Fruit fly (Drosophila melanogaster): Measurements from ENCODE around the gene Mcr.

Gene Mcr

DNA sequence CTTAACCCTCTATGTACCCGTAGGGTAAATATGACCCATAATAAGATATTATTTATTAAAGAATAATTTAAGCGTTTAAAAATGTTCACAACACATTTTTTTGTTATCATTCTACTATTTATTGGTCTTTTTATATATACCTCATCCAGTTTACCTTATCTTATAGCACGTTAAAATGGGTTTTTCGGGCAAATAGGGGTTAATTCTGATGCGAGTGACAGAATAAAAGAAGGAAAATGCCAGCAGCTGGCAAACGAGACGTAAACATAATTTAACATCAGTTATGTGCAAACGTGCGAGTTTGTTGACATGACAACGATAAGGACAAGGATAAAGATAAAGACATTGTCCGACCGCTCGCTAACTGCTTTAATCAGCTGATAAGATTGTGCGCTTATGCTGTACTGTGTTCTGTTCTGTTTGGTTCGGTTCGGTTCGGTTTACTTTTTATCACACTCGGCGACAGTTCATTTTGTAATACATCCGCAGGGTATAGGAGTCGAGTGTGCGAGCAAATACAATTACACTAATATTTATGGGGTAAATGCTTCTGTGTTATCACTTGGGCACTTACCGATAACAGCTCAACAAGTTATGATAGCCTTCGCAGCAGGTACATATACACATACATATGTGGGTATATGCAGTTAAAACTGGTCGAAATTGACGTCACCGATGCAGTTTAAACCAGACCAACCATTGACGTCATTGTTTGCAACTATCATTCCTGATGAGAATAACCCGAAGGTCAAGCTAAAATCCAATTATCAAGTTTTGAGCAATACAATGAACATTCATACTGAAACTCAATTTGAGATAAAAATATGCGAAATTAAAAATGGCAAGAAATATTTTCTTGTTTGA is 17.9 kb upstream of the Mcr start:
- TF ChIP-seq psq (GFP tag; optimal IDR thresholded peaks at IDR 0.05) (no peak), usp (GFP tag; optimal IDR thresholded peaks at IDR 0.05) (no peak), lola (GFP tag; optimal IDR thresholded peaks at IDR 0.05) (no peak), ey (GFP tag; optimal IDR thresholded peaks at IDR 0.05) (no peak), Hr78 (GFP tag; optimal IDR thresholded peaks at IDR 0.05) (no peak), dmrt93B (GFP tag; optimal IDR thresholded peaks at IDR 0.05) (peak; percentile 14), OdsH (GFP tag; optimal IDR thresholded peaks at IDR 0.05) (peak; percentile 19), Hr83 (GFP tag; optimal IDR thresholded peaks at IDR 0.05; ENCODE audit: poor library complexity, severe bottlenecking) (no peak), Abd-B (GFP tag; optimal IDR thresholded peaks at IDR 0.05) (no peak), br (GFP tag; optimal IDR thresholded peaks at IDR 0.05) (peak; percentile 27), dl (GFP tag; optimal IDR thresholded peaks at IDR 0.05; ENCODE audit: insufficient read depth in 1 of 2, partially characterized antibody in 2 of 2) (no peak), CG32264 (GFP tag; optimal IDR thresholded peaks at IDR 0.05) (no peak), brk (GFP tag; optimal IDR thresholded peaks at IDR 0.05) (peak; percentile 28), Mio (GFP tag; optimal IDR thresholded peaks at IDR 0.05) (no peak), fru (GFP tag; optimal IDR thresholded peaks at IDR 0.05) (peak; percentile 28), GATAd (GFP tag; optimal IDR thresholded peaks at IDR 0.05) (no peak), CG9705 (GFP tag; optimal IDR thresholded peaks at IDR 0.05) (no peak), Sp1 (GFP tag; optimal IDR thresholded peaks at IDR 0.05) (peak; percentile 35), Rel (GFP tag; optimal IDR thresholded peaks at IDR 0.05) (no peak), Rel (tag; optimal IDR thresholded peaks at IDR 0.05) (peak; percentile 47), Vsx2 (GFP tag; optimal IDR thresholded peaks at IDR 0.05; ENCODE audit: partially characterized antibody) (no peak), Dif (GFP tag; optimal IDR thresholded peaks at IDR 0.05; ENCODE audit: partially characterized antibody) (no peak), pan (optimal IDR thresholded peaks at IDR 0.05) (no peak), h (GFP tag; optimal IDR thresholded peaks at IDR 0.05) (peak; percentile 69), sv (GFP tag; optimal IDR thresholded peaks at IDR 0.05) (no peak), rgr (GFP tag; optimal IDR thresholded peaks at IDR 0.05) (no peak), CrebA (GFP tag; optimal IDR thresholded peaks at IDR 0.05; ENCODE audit: borderline replicate concordance) (no peak), jim (GFP tag; optimal IDR thresholded peaks at IDR 0.05) (no peak), HLH106 (tag; optimal IDR thresholded peaks at IDR 0.05) (peak; percentile 56), foxo (GFP tag; optimal IDR thresholded peaks at IDR 0.05) (peak in 1 of 2 experiments; percentile 2), Hnf4 (GFP tag; optimal IDR thresholded peaks at IDR 0.05) (peak; percentile 21), sage (GFP tag; optimal IDR thresholded peaks at IDR 0.05) (peak; percentile 27), Dfd (GFP tag; optimal IDR thresholded peaks at IDR 0.05) (no peak), dsf (GFP tag; optimal IDR thresholded peaks at IDR 0.05; ENCODE audit: borderline replicate concordance) (no peak), woc (GFP tag; optimal IDR thresholded peaks at IDR 0.05) (no peak), N (GFP tag; optimal IDR thresholded peaks at IDR 0.05) (no peak), Jra (GFP tag; optimal IDR thresholded peaks at IDR 0.05) (peak; percentile 33), tai (GFP tag; optimal IDR thresholded peaks at IDR 0.05) (no peak), Myc (optimal IDR thresholded peaks at IDR 0.05) (no peak)

DNA sequence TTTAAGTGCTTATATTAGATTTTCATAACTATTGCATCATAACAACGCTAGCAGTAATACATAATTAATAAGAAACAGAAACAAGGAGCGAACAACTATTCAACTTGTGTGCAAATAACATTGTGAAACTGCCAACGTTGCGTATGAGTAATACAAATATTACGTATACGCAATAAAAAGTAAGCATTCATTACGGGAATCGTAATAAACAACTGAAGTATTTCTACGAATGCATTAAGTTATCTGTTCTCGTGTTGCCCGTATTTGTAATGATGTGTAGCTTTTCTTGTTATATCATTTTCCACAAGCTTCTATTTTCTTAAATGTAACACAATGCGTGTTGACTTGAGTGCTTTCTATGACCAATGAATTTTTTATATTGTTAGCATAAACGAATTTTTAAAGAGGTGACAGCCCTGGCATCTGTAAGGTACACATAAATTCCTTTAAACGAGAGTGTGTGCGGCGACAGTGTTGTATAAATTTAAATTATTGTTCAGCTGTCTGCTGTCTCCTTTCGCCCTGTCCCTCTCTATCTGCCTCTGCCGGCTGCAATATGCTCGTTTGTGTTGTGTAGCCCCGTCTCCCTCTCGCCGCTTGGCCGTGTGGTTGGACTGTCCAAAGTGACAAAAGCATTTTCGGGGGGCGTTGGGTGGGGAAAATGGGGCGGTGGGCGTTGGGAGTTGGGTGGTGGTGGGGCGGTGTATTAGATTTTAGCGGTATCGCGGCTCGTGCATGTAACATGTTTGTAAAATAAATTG is 17.0 kb upstream of the Mcr start:
- TF ChIP-seq fru (GFP tag; optimal IDR thresholded peaks at IDR 0.05) (peak; percentile 9), tai (GFP tag; optimal IDR thresholded peaks at IDR 0.05) (no peak), HLH106 (tag; optimal IDR thresholded peaks at IDR 0.05) (no peak), Vsx2 (GFP tag; optimal IDR thresholded peaks at IDR 0.05; ENCODE audit: partially characterized antibody) (no peak), br (GFP tag; optimal IDR thresholded peaks at IDR 0.05) (no peak), dl (GFP tag; optimal IDR thresholded peaks at IDR 0.05; ENCODE audit: insufficient read depth in 1 of 2, partially characterized antibody in 2 of 2) (no peak), pan (optimal IDR thresholded peaks at IDR 0.05) (no peak), OdsH (GFP tag; optimal IDR thresholded peaks at IDR 0.05) (no peak), jim (GFP tag; optimal IDR thresholded peaks at IDR 0.05) (no peak), Hnf4 (GFP tag; optimal IDR thresholded peaks at IDR 0.05) (no peak), CG32264 (GFP tag; optimal IDR thresholded peaks at IDR 0.05) (no peak), Rel (GFP tag; optimal IDR thresholded peaks at IDR 0.05) (no peak), Rel (tag; optimal IDR thresholded peaks at IDR 0.05) (peak; percentile 66)
